Fruit fly (Drosophila melanogaster) whole organism, embryonic: Measurements from ENCODE around the gene CG15927.
A peak's percentile ranks its signal among the peaks of the same experiment; 100 is the strongest.

Experiments used
- Bgb ChIP-seq: fragments of 200-800 bp; sonication (Bioruptor generic); IDR thresholded peaks from 2 replicates; pipeline ENCODE4 v1.3.6; 2022; ENCODE audit warnings: missing biosample characterization, missing genetic modification characterization; ENCODE audit not compliant: partially characterized antibody
- CG10431 ChIP-seq: fragments of 200-800 bp; sonication (Bioruptor generic); optimal IDR thresholded peaks from 3 replicates; lab custom pipeline; 2018; ENCODE audit warnings: missing biosample characterization, mild to moderate bottlenecking, missing genetic modification characterization
- CG13287 ChIP-seq: fragments of 200-800 bp; sonication (Bioruptor generic); IDR thresholded peaks from 2 replicates; pipeline ENCODE4 v1.3.6; 2022; ENCODE audit warnings: missing biosample characterization, missing genetic modification characterization; ENCODE audit not compliant: partially characterized antibody
- CG15514 ChIP-seq: fragments of 200-800 bp; sonication (Bioruptor generic); optimal IDR thresholded peaks from 3 replicates; lab custom pipeline; 2017; ENCODE audit warnings: missing biosample characterization, missing genetic modification characterization, mild to moderate bottlenecking, moderate library complexity, missing genetic modification reagents
- CG1603 ChIP-seq: fragments of 200-800 bp; sonication (Bioruptor generic); optimal IDR thresholded peaks from 2 replicates; lab custom pipeline; 2019; ENCODE audit warnings: missing biosample characterization, mild to moderate bottlenecking, missing genetic modification characterization, moderate library complexity
- CG17802 ChIP-seq: fragments of 200-800 bp; sonication (Bioruptor generic); optimal IDR thresholded peaks from 2 replicates; lab custom pipeline; 2018; ENCODE audit warnings: missing biosample characterization, mild to moderate bottlenecking, missing genetic modification characterization, moderate library complexity
- CG31388 ChIP-seq: fragments of 200-800 bp; sonication (Bioruptor generic); optimal IDR thresholded peaks from 2 replicates; lab custom pipeline; 2016; ENCODE audit warnings: missing biosample characterization, missing genetic modification characterization
- CG32772 ChIP-seq: fragments of 200-800 bp; sonication (Bioruptor generic); IDR thresholded peaks from 2 replicates; pipeline ENCODE4 v1.3.6; 2022; ENCODE audit warnings: missing biosample characterization, missing genetic modification characterization
- CG4328 ChIP-seq: fragments of 200-800 bp; sonication (Bioruptor generic); optimal IDR thresholded peaks from 3 replicates; lab custom pipeline; 2017; ENCODE audit warnings: missing biosample characterization, missing genetic modification reagents, missing genetic modification characterization
- CG4360 ChIP-seq: fragments of 200-800 bp; sonication (Bioruptor generic); IDR thresholded peaks from 2 replicates; pipeline ENCODE4 v1.3.6; 2022; ENCODE audit warnings: missing biosample characterization, missing genetic modification characterization
- CG4424 ChIP-seq: fragments of 200-800 bp; sonication (Bioruptor generic); optimal IDR thresholded peaks from 3 replicates; lab custom pipeline; 2016; ENCODE audit warnings: missing biosample characterization, missing genetic modification characterization
- CG4820 ChIP-seq: fragments of 200-800 bp; sonication (Bioruptor generic); optimal IDR thresholded peaks from 3 replicates; lab custom pipeline; 2016; ENCODE audit warnings: missing biosample characterization, missing genetic modification characterization
- CG6175 ChIP-seq: fragments of 200-800 bp; sonication (Bioruptor generic); IDR thresholded peaks from 3 replicates; pipeline ENCODE4 v1.3.6; 2022; ENCODE audit warnings: missing biosample characterization, missing genetic modification characterization
- CG6272 ChIP-seq: fragments of 200-800 bp; sonication (Bioruptor generic); IDR thresholded peaks from 2 replicates; pipeline ENCODE4 v1.3.6; 2022; ENCODE audit warnings: missing biosample characterization, missing genetic modification characterization
- CG6791 ChIP-seq: fragments of 200-800 bp; sonication (Bioruptor generic); IDR thresholded peaks from 3 replicates; pipeline ENCODE4 v1.3.6; 2022; ENCODE audit warnings: missing biosample characterization, missing genetic modification characterization; ENCODE audit not compliant: partially characterized antibody
- CG7556 ChIP-seq: fragments of 200-800 bp; sonication (Bioruptor generic); optimal IDR thresholded peaks from 2 replicates; lab custom pipeline; 2017; ENCODE audit warnings: missing biosample characterization, mild to moderate bottlenecking, missing genetic modification characterization
- CG8290 ChIP-seq, 3 experiments: fragments of 200-800 bp; sonication (Bioruptor generic); optimal IDR thresholded peaks; 2 replicates each; lab custom pipeline; 2016 to 2019; ENCODE audit warnings: missing biosample characterization in 3 of 3, missing genetic modification characterization in 3 of 3, mild to moderate bottlenecking in 2 of 3, moderate library complexity in 1 of 3
- Dad ChIP-seq: fragments of 200-800 bp; sonication (Bioruptor generic); optimal IDR thresholded peaks from 3 replicates; lab custom pipeline; 2016; ENCODE audit warnings: missing biosample characterization, missing genetic modification characterization
- Deaf1 ChIP-seq: fragments of 200-800 bp; optimal IDR thresholded peaks from 3 replicates; lab custom pipeline; 2019; ENCODE audit warnings: missing biosample characterization, mild to moderate bottlenecking, missing genetic modification characterization, moderate library complexity
- E2f1 ChIP-seq: fragments of 200-800 bp; sonication (Bioruptor generic); IDR thresholded peaks from 2 replicates; pipeline ENCODE4 v1.3.6; 2022; ENCODE audit warnings: missing biosample characterization, missing genetic modification characterization
- Elba2 ChIP-seq: fragments of 200-800 bp; sonication (Bioruptor generic); optimal IDR thresholded peaks from 3 replicates; lab custom pipeline; 2016; ENCODE audit warnings: missing biosample characterization, missing genetic modification characterization
- HHEX ChIP-seq: fragments of 200-800 bp; sonication (Bioruptor generic); optimal IDR thresholded peaks from 3 replicates; lab custom pipeline; 2017; ENCODE audit warnings: missing biosample characterization, mild to moderate bottlenecking, missing genetic modification characterization, missing genetic modification reagents
- Hand ChIP-seq: fragments of 200-800 bp; sonication (Bioruptor generic); optimal IDR thresholded peaks from 2 replicates; lab custom pipeline; 2017; ENCODE audit warnings: mild to moderate bottlenecking, missing biosample characterization, missing genetic modification reagents, missing genetic modification characterization
- Hmr ChIP-seq: fragments of 200-800 bp; sonication (Bioruptor generic); optimal IDR thresholded peaks from 3 replicates; lab custom pipeline; 2017; ENCODE audit warnings: mild to moderate bottlenecking, missing biosample characterization, missing genetic modification reagents, missing genetic modification characterization
- Hsf ChIP-seq: fragments of 200-800 bp; sonication (Bioruptor generic); optimal IDR thresholded peaks from 3 replicates; lab custom pipeline; 2016; ENCODE audit warnings: missing biosample characterization, missing genetic modification characterization
- Mrtf ChIP-seq: fragments of 200-800 bp; sonication (Bioruptor generic); IDR thresholded peaks from 3 replicates; pipeline ENCODE4 v1.3.6; 2022; ENCODE audit warnings: missing biosample characterization, missing genetic modification characterization
- Myb ChIP-seq: fragments of 200-800 bp; sonication (Bioruptor generic); optimal IDR thresholded peaks from 2 replicates; lab custom pipeline; 2016; ENCODE audit warnings: missing biosample characterization, missing genetic modification characterization
- Scr ChIP-seq: fragments of 200-800 bp; sonication (Bioruptor generic); IDR thresholded peaks from 2 replicates; pipeline ENCODE4 v1.3.6; 2022; ENCODE audit warnings: missing biosample characterization, missing genetic modification characterization; ENCODE audit not compliant: partially characterized antibody
- Sry-δ ChIP-seq: fragments of 200-800 bp; sonication (Bioruptor generic); optimal IDR thresholded peaks from 2 replicates; lab custom pipeline; 2016; ENCODE audit warnings: missing biosample characterization, missing genetic modification characterization
- cas ChIP-seq: fragments of 200-800 bp; sonication (Bioruptor generic); IDR thresholded peaks from 2 replicates; pipeline ENCODE4 v1.3.6; 2022; ENCODE audit warnings: missing biosample characterization, missing genetic modification characterization
- cato ChIP-seq: fragments of 200-800 bp; sonication (Bioruptor generic); optimal IDR thresholded peaks from 2 replicates; lab custom pipeline; 2016; ENCODE audit warnings: missing biosample characterization, missing genetic modification characterization, borderline replicate concordance
- corto ChIP-seq: fragments of 200-800 bp; sonication (Bioruptor generic); optimal IDR thresholded peaks from 2 replicates; lab custom pipeline; 2016; ENCODE audit warnings: missing biosample characterization, mild to moderate bottlenecking, missing genetic modification characterization, moderate library complexity
- croc ChIP-seq: fragments of 200-800 bp; sonication (Bioruptor generic); conservative IDR thresholded peaks from 3 replicates; pipeline ENCODE4 v1.3.6; 2022; ENCODE audit warnings: missing biosample characterization, missing genetic modification characterization
- dati ChIP-seq: fragments of 200-800 bp; sonication (Bioruptor generic); IDR thresholded peaks from 2 replicates; pipeline ENCODE4 v1.3.6; 2022; ENCODE audit warnings: missing biosample characterization, missing genetic modification characterization
- fd96Cb ChIP-seq: fragments of 200-800 bp; sonication (Bioruptor generic); optimal IDR thresholded peaks from 2 replicates; lab custom pipeline; 2018; ENCODE audit warnings: missing biosample characterization, mild to moderate bottlenecking, missing genetic modification characterization, moderate library complexity
- fu2 ChIP-seq: fragments of 200-800 bp; sonication (Bioruptor generic); optimal IDR thresholded peaks from 2 replicates; lab custom pipeline; 2016; ENCODE audit warnings: missing biosample characterization, missing genetic modification characterization
- gem ChIP-seq: fragments of 200-800 bp; sonication (Bioruptor generic); optimal IDR thresholded peaks from 2 replicates; lab custom pipeline; 2019; ENCODE audit warnings: missing biosample characterization, mild to moderate bottlenecking, missing genetic modification characterization, moderate library complexity
- maf-S ChIP-seq: fragments of 200-800 bp; sonication (Bioruptor generic); optimal IDR thresholded peaks from 2 replicates; lab custom pipeline; 2016; ENCODE audit warnings: missing biosample characterization, missing genetic modification characterization
- pho ChIP-seq: fragments of 200-800 bp; sonication (Bioruptor generic); optimal IDR thresholded peaks from 2 replicates; lab custom pipeline; 2016; ENCODE audit warnings: missing biosample characterization, missing genetic modification characterization
- run ChIP-seq: fragments of 200-800 bp; sonication (Bioruptor generic); optimal IDR thresholded peaks from 3 replicates; lab custom pipeline; 2018; ENCODE audit warnings: missing biosample characterization, mild to moderate bottlenecking, missing genetic modification characterization
- salm ChIP-seq: fragments of 200-800 bp; sonication (Bioruptor generic); optimal IDR thresholded peaks from 2 replicates; lab custom pipeline; 2018; ENCODE audit warnings: missing biosample characterization, mild to moderate bottlenecking, missing genetic modification characterization
- shn ChIP-seq: fragments of 200-800 bp; sonication (Bioruptor generic); optimal IDR thresholded peaks from 3 replicates; lab custom pipeline; 2016; ENCODE audit warnings: missing biosample characterization, missing genetic modification characterization
- slbo ChIP-seq: fragments of 200-800 bp; sonication (Bioruptor generic); IDR thresholded peaks from 2 replicates; pipeline ENCODE4 v1.3.6; 2022; ENCODE audit warnings: missing biosample characterization, missing genetic modification characterization
- slou ChIP-seq: fragments of 200-800 bp; sonication (Bioruptor generic); optimal IDR thresholded peaks from 3 replicates; lab custom pipeline; 2016; ENCODE audit warnings: missing biosample characterization, missing genetic modification characterization
- sqz ChIP-seq: fragments of 200-800 bp; sonication (Bioruptor generic); optimal IDR thresholded peaks from 3 replicates; lab custom pipeline; 2018; ENCODE audit warnings: missing biosample characterization, mild to moderate bottlenecking, missing genetic modification characterization
- stwl ChIP-seq: fragments of 200-800 bp; sonication (Bioruptor generic); optimal IDR thresholded peaks from 3 replicates; lab custom pipeline; 2018; ENCODE audit warnings: missing biosample characterization, mild to moderate bottlenecking, missing genetic modification characterization, moderate library complexity
- tgo ChIP-seq: fragments of 200-800 bp; sonication (Bioruptor generic); IDR thresholded peaks from 3 replicates; pipeline ENCODE4 v1.3.6; 2022; ENCODE audit warnings: missing biosample characterization, missing genetic modification characterization
- tna ChIP-seq: fragments of 200-800 bp; sonication (Bioruptor generic); IDR thresholded peaks from 2 replicates; pipeline ENCODE4 v1.3.6; 2022; ENCODE audit warnings: missing biosample characterization, missing genetic modification characterization; ENCODE audit not compliant: partially characterized antibody
- unc-4 ChIP-seq: fragments of 200-800 bp; sonication (Bioruptor generic); IDR thresholded peaks from 2 replicates; pipeline ENCODE4 v1.3.6; 2022; ENCODE audit warnings: missing biosample characterization, missing genetic modification characterization; ENCODE audit not compliant: partially characterized antibody
- vvl ChIP-seq: fragments of 200-800 bp; sonication (Bioruptor generic); IDR thresholded peaks from 2 replicates; pipeline ENCODE4 v1.3.6; 2022; ENCODE audit warnings: missing biosample characterization, missing genetic modification characterization

CG15927 gene

dm6 chrX:12466541-12467240 lies 12.2 kb downstream of the CG15927 start (continued):
- TF ChIP-seq dati (GFP tag; lab: Robert Waterston, UW), result no peak
- no peak for TF ChIP-seq Deaf1
- TF ChIP-seq vvl, result peak; percentile 33; the same call in 1 of the 2 replicates
- TF ChIP-seq CG17802, result no peak
- TF ChIP-seq Sry-δ, result no peak
- peak; percentile 31 for TF ChIP-seq pho (GFP tag; lab: Kevin White, UChicago)
- peak; percentile 20 for TF ChIP-seq Dad (GFP tag; lab: Kevin White, UChicago)
- no peak; the same call in 2 of the 3 replicates for TF ChIP-seq croc (GFP tag; lab: Robert Waterston, UW)
- no peak for TF ChIP-seq CG4360 (GFP tag; lab: Robert Waterston, UW)
- no peak for TF ChIP-seq salm
- no peak for TF ChIP-seq Scr (GFP tag; lab: Robert Waterston, UW)
- peak; percentile 35 for TF ChIP-seq shn (GFP tag; lab: Kevin White, UChicago)
- no peak for TF ChIP-seq CG32772 (GFP tag; lab: Robert Waterston, UW)
- no peak for TF ChIP-seq CG10431 (GFP tag; lab: Kevin White, UChicago)
- peak; percentile 52 for TF ChIP-seq Hand (GFP tag; lab: Kevin White, UChicago)
- peak; percentile 55 for TF ChIP-seq HHEX (GFP tag; lab: Kevin White, UChicago)
- 0 out of 3 replicates have a peak, but pooled peaks have one; percentile 15 for TF ChIP-seq Mrtf (GFP tag; lab: Robert Waterston, UW)
- TF ChIP-seq Hsf (GFP tag; lab: Kevin White, UChicago), result peak; percentile 35
- peak; percentile 73 for TF ChIP-seq CG7556
- TF ChIP-seq maf-S (GFP tag; lab: Kevin White, UChicago), result no peak
- TF ChIP-seq slbo, result peak; percentile 56
- TF ChIP-seq fd96Cb (tag; lab: Kevin White, UChicago), result peak; percentile 48
- no peak for TF ChIP-seq corto (GFP tag; lab: Kevin White, UChicago)
- TF ChIP-seq run (tag; lab: Kevin White, UChicago), result no peak
- peak; percentile 45 for TF ChIP-seq CG4424
- peak; percentile 10 for TF ChIP-seq fu2 (GFP tag; lab: Kevin White, UChicago)
- TF ChIP-seq CG4820 (GFP tag; lab: Kevin White, UChicago), result peak; percentile 20
- no peak for TF ChIP-seq CG31388 (GFP tag; lab: Kevin White, UChicago)
- no peak for TF ChIP-seq tgo
- TF ChIP-seq Elba2 (GFP tag; lab: Kevin White, UChicago), result peak; percentile 82
- TF ChIP-seq CG4328 (GFP tag; lab: Kevin White, UChicago), result no peak
- peak; percentile 68 for TF ChIP-seq gem (tag; lab: Kevin White, UChicago)
- peak; percentile 54 for TF ChIP-seq Hmr (GFP tag; lab: Kevin White, UChicago)
- peak; percentile 22; the same call in 1 of the 2 replicates for TF ChIP-seq E2f1 (GFP tag; lab: Robert Waterston, UW)
- TF ChIP-seq cas (GFP tag; lab: Robert Waterston, UW), result no peak
- TF ChIP-seq, all 482 proteins: peak for 171

dm6 chrX:12467241-12467597 lies 12.7 kb downstream of the CG15927 start:
- TF ChIP-seq cato (GFP tag; lab: Kevin White, UChicago) (no peak), CG15514 (GFP tag; lab: Kevin White, UChicago) (peak; percentile 8), Myb (peak; percentile 33), CG6272 (GFP tag; lab: Robert Waterston, UW) (no peak), Bgb (GFP tag; lab: Robert Waterston, UW) (peak; percentile 11; the same call in 1 of the 2 replicates), slou (no peak), CG8290 (GFP tag; optimal IDR thresholded peaks at IDR 0.05; lab: Kevin White, UChicago) (no peak), CG8290 (tag; optimal IDR thresholded peaks at IDR 0.05; lab: Kevin White, UChicago) (peak in 1 of 2 experiments; percentile 17), CG13287 (GFP tag; lab: Robert Waterston, UW) (peak; percentile 60), stwl (tag; lab: Kevin White, UChicago) (peak; percentile 83), tna (GFP tag; lab: Robert Waterston, UW) (0 out of 2 replicates have a peak, but pooled peaks have one; percentile 26), sqz (no peak), CG6791 (GFP tag; lab: Robert Waterston, UW) (peak; percentile 34; the same call in 1 of the 3 replicates), CG6175 (GFP tag; lab: Robert Waterston, UW) (no peak), CG1603 (tag; lab: Kevin White, UChicago) (peak; percentile 4), unc-4 (GFP tag; lab: Robert Waterston, UW) (peak; percentile 41; the same call in 1 of the 2 replicates)
